Worm (Caenorhabditis elegans): ENCODE measurements around the gene ztf-31.

DNA sequence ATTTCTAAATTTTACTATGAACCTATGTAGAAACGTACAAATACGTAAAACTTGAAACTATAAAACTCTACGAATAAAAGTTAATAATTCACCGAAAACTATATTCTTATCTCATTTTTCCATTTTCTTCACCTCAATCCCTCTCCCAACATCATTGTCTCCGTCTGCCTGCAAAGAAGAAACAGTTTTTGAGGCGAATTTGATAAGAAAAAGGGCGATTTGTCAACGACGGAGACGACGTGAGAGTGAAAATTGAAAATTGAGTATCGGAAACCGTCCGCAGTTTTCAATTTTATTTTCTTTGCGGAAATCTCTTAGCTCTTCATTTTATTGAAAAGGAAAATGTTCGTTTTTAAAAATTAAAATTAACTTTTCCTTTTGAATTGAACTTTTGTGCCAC lies 29.1 kb upstream of the ztf-31 start:
- TF ChIP-seq nhr-10 (tag; optimal IDR thresholded peaks at IDR 0.05), result no peak
- TF ChIP-seq nhr-11 (tag; optimal IDR thresholded peaks at IDR 0.05), result no peak
- no peak for TF ChIP-seq aha-1 (tag)
- no peak for TF ChIP-seq lin-1 (GFP tag; IDR thresholded peaks at IDR 0.05)
- TF ChIP-seq mxl-2 (GFP tag; conservative IDR thresholded peaks at IDR 0.05), result no peak
- no peak for TF ChIP-seq R02D3.7 (tag; optimal IDR thresholded peaks at IDR 0.05)
- TF ChIP-seq hlh-11 (tag; optimal IDR thresholded peaks at IDR 0.05), result peak; percentile 31
- peak; percentile 36 for TF ChIP-seq nhr-28 (tag; optimal IDR thresholded peaks at IDR 0.05)
- TF ChIP-seq dmd-8 (GFP tag; IDR thresholded peaks at IDR 0.05), result no peak
- peak in 1 of 2 experiments; percentile 61 for TF ChIP-seq unc-62 (GFP tag; optimal IDR thresholded peaks at IDR 0.05 in 1 of 2)
- no peak for TF ChIP-seq unc-62 (tag; optimal IDR thresholded peaks at IDR 0.05)
- no peak for TF ChIP-seq aly-2 (tag; optimal IDR thresholded peaks at IDR 0.05)
- no peak for TF ChIP-seq snpc-4 (tag; optimal IDR thresholded peaks at IDR 0.05)
- TF ChIP-seq saeg-2 (GFP tag; IDR thresholded peaks at IDR 0.05), result no peak
- no peak for TF ChIP-seq pha-4 (GFP tag; IDR thresholded peaks at IDR 0.05)
- no peak for TF ChIP-seq pha-4 (tag; optimal IDR thresholded peaks at IDR 0.05)
